Fruit fly (Drosophila melanogaster): Measurements from ENCODE around the gene CG32262.

CG32262 gene

dm6 chr3L:3782584-3783218 lies 27.3 kb downstream of the CG32262 start (continued):
- TF ChIP-seq Aef1 (GFP tag; IDR thresholded peaks at IDR 0.05) (no peak), disco-r (GFP tag; optimal IDR thresholded peaks at IDR 0.05) (no peak), crol (GFP tag; IDR thresholded peaks at IDR 0.05) (peak; percentile 19; the same call in 1 of the 2 replicates), Side (GFP tag; optimal IDR thresholded peaks at IDR 0.05) (no peak), HLH3B (GFP tag; IDR thresholded peaks at IDR 0.05) (no peak), gcm2 (GFP tag; optimal IDR thresholded peaks at IDR 0.05) (no peak), Xrp1 (GFP tag; IDR thresholded peaks at IDR 0.05) (no peak), CG2889 (GFP tag; IDR thresholded peaks at IDR 0.05) (no peak), ac (GFP tag; optimal IDR thresholded peaks at IDR 0.05) (peak; percentile 21), dan (GFP tag; IDR thresholded peaks at IDR 0.05) (no peak), CG4617 (GFP tag; optimal IDR thresholded peaks at IDR 0.05; ENCODE audit: borderline replicate concordance) (no peak), CG30020 (tag; optimal IDR thresholded peaks at IDR 0.05) (no peak), ase (GFP tag; IDR thresholded peaks at IDR 0.05) (no peak), Max (GFP tag; optimal IDR thresholded peaks at IDR 0.05) (no peak), cad (GFP tag; optimal IDR thresholded peaks at IDR 0.05) (peak; percentile 7), CG3407 (GFP tag; optimal IDR thresholded peaks at IDR 0.05) (no peak), insv (GFP tag; optimal IDR thresholded peaks at IDR 0.05) (peak in 1 of 2 experiments; percentile 92), dpn (GFP tag; optimal IDR thresholded peaks at IDR 0.05) (no peak), Bdp1 (GFP tag; optimal IDR thresholded peaks at IDR 0.05) (no peak), CG1529 (GFP tag; optimal IDR thresholded peaks at IDR 0.05) (no peak), CG8281 (tag; optimal IDR thresholded peaks at IDR 0.05) (peak; percentile 86), lab (GFP tag; optimal IDR thresholded peaks at IDR 0.05) (no peak), H15 (GFP tag; IDR thresholded peaks at IDR 0.05) (no peak), CG10209 (GFP tag; optimal IDR thresholded peaks at IDR 0.05) (no peak), psq (GFP tag; optimal IDR thresholded peaks at IDR 0.05) (peak; percentile 38), Stat92E (GFP tag; optimal IDR thresholded peaks at IDR 0.05) (no peak), vnd (GFP tag; IDR thresholded peaks at IDR 0.05; ENCODE audit: partially characterized antibody) (no peak), bowl (GFP tag; IDR thresholded peaks at IDR 0.05) (no peak), caup (GFP tag; optimal IDR thresholded peaks at IDR 0.05; ENCODE audit: severe bottlenecking) (no peak), nom (GFP tag; optimal IDR thresholded peaks at IDR 0.05) (peak; percentile 36), Hr78 (GFP tag; optimal IDR thresholded peaks at IDR 0.05) (peak in 1 of 2 experiments; percentile 58), gcm (GFP tag; optimal IDR thresholded peaks at IDR 0.05) (no peak), CG10654 (GFP tag; optimal IDR thresholded peaks at IDR 0.05) (no peak), CG15479 (GFP tag; optimal IDR thresholded peaks at IDR 0.05) (peak; percentile 36), CG8290 (GFP tag; optimal IDR thresholded peaks at IDR 0.05) (no peak), CG8290 (tag; optimal IDR thresholded peaks at IDR 0.05) (no peak), CG1603 (tag; optimal IDR thresholded peaks at IDR 0.05) (no peak), Hmr (GFP tag; optimal IDR thresholded peaks at IDR 0.05) (no peak), chif (GFP tag; optimal IDR thresholded peaks at IDR 0.05) (no peak), dmrt99B (tag; optimal IDR thresholded peaks at IDR 0.05) (no peak), ci (GFP tag; IDR thresholded peaks at IDR 0.05) (no peak), kni (GFP tag; optimal IDR thresholded peaks at IDR 0.05) (peak; percentile 9), CG2116 (GFP tag; optimal IDR thresholded peaks at IDR 0.05) (no peak), sd (tag; optimal IDR thresholded peaks at IDR 0.05) (no peak), CG6765 (GFP tag; optimal IDR thresholded peaks at IDR 0.05) (no peak), lov (optimal IDR thresholded peaks at IDR 0.05) (no peak), lov (GFP tag; IDR thresholded peaks at IDR 0.05) (no peak), CG4820 (GFP tag; optimal IDR thresholded peaks at IDR 0.05) (no peak), inv (GFP tag; IDR thresholded peaks at IDR 0.05; ENCODE audit: partially characterized antibody) (no peak), Fer1 (GFP tag; optimal IDR thresholded peaks at IDR 0.05) (no peak)
